Worm (Caenorhabditis elegans): ENCODE results near the gene cap-1.

Gene cap-1

DNA sequence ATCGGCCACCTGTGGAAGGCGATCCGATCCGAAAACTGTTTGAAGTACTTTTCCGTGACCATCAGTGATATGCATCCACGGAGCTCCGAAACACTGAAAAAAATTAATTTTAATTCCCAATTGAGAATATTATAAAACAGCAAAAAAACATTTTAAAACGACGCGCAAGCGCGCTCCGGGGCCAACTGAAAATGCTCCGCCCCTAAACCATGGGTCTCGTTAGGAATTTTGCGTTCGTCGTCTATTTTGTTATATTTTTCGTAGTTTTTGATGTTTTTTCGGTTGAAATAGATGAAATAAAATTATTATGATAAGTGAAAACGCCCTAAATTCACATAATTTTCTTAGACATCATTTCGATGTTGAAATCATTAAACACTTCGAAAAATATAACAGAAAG lies 10.5 kb upstream of the cap-1 start:
- TF ChIP-seq ZK185.1 (tag; optimal IDR thresholded peaks at IDR 0.05; ENCODE audit: poor library complexity, severe bottlenecking), result no peak
- TF ChIP-seq hmg-1.2 (GFP tag; IDR thresholded peaks at IDR 0.05), result no peak
- 0 out of 2 replicates have a peak, but pooled peaks have one; percentile 45 for TF ChIP-seq Y53G8AR.9 (GFP tag; conservative IDR thresholded peaks at IDR 0.05)
- no peak for TF ChIP-seq hrde-1 (tag; optimal IDR thresholded peaks at IDR 0.05; ENCODE audit: borderline replicate concordance)
- TF ChIP-seq cebp-1 (GFP tag; IDR thresholded peaks at IDR 0.05), result no peak
- TF ChIP-seq cebp-1 (tag; optimal IDR thresholded peaks at IDR 0.05), result peak; percentile 27
- peak; percentile 59 for TF ChIP-seq F52B5.7 (tag; optimal IDR thresholded peaks at IDR 0.05)
- TF ChIP-seq let-607 (tag; optimal IDR thresholded peaks at IDR 0.05), result no peak
- no peak for TF ChIP-seq F57C9.4 (tag; optimal IDR thresholded peaks at IDR 0.05)
- TF ChIP-seq mxl-1 (tag; optimal IDR thresholded peaks at IDR 0.05), result no peak
- TF ChIP-seq gei-17 (GFP tag; optimal IDR thresholded peaks at IDR 0.05), result no peak
- TF ChIP-seq K12H6.12 (tag; optimal IDR thresholded peaks at IDR 0.05), result no peak
- no peak for TF ChIP-seq ztf-3 (GFP tag; optimal IDR thresholded peaks at IDR 0.05)
- no peak for TF ChIP-seq somi-1 (GFP tag; optimal IDR thresholded peaks at IDR 0.05)
- no peak for TF ChIP-seq bed-2 (GFP tag; IDR thresholded peaks at IDR 0.05)
- no peak for TF ChIP-seq lir-1 (GFP tag; conservative IDR thresholded peaks at IDR 0.05)
- peak; percentile 58; the same call in 1 of the 2 replicates for TF ChIP-seq hsf-1 (GFP tag; IDR thresholded peaks at IDR 0.05)
- TF ChIP-seq attf-3 (GFP tag; conservative IDR thresholded peaks at IDR 0.05), result no peak
- TF ChIP-seq F49E8.2 (tag; optimal IDR thresholded peaks at IDR 0.05; ENCODE audit: insufficient read depth), result no peak
- TF ChIP-seq B0261.1 (tag; optimal IDR thresholded peaks at IDR 0.05), result no peak
- no peak for TF ChIP-seq lsy-27 (tag; optimal IDR thresholded peaks at IDR 0.05; ENCODE audit: borderline replicate concordance, insufficient read depth)
- TF ChIP-seq madf-6 (GFP tag; IDR thresholded peaks at IDR 0.05), result peak; percentile 18; the same call in 1 of the 2 replicates
- no peak for TF ChIP-seq athp-1 (tag; optimal IDR thresholded peaks at IDR 0.05)
- no peak for TF ChIP-seq snpc-1.3 (tag; optimal IDR thresholded peaks at IDR 0.05; ENCODE audit: insufficient read depth)
- no peak for TF ChIP-seq D2030.7 (GFP tag; IDR thresholded peaks at IDR 0.05)
- no peak for TF ChIP-seq lin-40 (tag; optimal IDR thresholded peaks at IDR 0.05)
- no peak for TF ChIP-seq dox-1 (GFP tag; IDR thresholded peaks at IDR 0.05)
- no peak for TF ChIP-seq ceh-79 (tag; optimal IDR thresholded peaks at IDR 0.05)
- TF ChIP-seq lin-26 (GFP tag; IDR thresholded peaks at IDR 0.05), result no peak
- peak; percentile 53 for TF ChIP-seq dpff-1 (tag; optimal IDR thresholded peaks at IDR 0.05)
- no peak for TF ChIP-seq nhr-80 (tag; optimal IDR thresholded peaks at IDR 0.05)
- TF ChIP-seq nhr-27 (tag; optimal IDR thresholded peaks at IDR 0.05), result no peak
- no peak for TF ChIP-seq nhr-120 (GFP tag; IDR thresholded peaks at IDR 0.05)
- TF ChIP-seq F23B12.7 (tag; optimal IDR thresholded peaks at IDR 0.05; ENCODE audit: insufficient read depth), result no peak
- TF ChIP-seq fkh-3 (tag; optimal IDR thresholded peaks at IDR 0.05), result no peak
- no peak for TF ChIP-seq snpc-4 (GFP tag; optimal IDR thresholded peaks at IDR 0.05)
- TF ChIP-seq snpc-4 (tag; optimal IDR thresholded peaks at IDR 0.05), result peak in 1 of 4 experiments; percentile 29
- TF ChIP-seq egl-44 (GFP tag; IDR thresholded peaks at IDR 0.05), result no peak
- TF ChIP-seq rec-8 (tag; optimal IDR thresholded peaks at IDR 0.05), result no peak

Data from whole organism, young adult.